Fruit fly (Drosophila melanogaster) whole organism, adult: ENCODE data around the gene CG4465.

ENCODE experiments used
- CG5204 ChIP-seq: fragments of 200-800 bp; sonication (Bioruptor generic); optimal IDR thresholded peaks from 2 replicates; lab custom pipeline; 2016; ENCODE audit warnings: missing biosample characterization, missing genetic modification characterization
- Crg-1 ChIP-seq: fragments of 200-800 bp; sonication (Bioruptor generic); optimal IDR thresholded peaks from 2 replicates; lab custom pipeline; 2016; ENCODE audit warnings: missing biosample characterization, missing genetic modification characterization
- ovo ChIP-seq: fragments of 200-800 bp; sonication (Bioruptor generic); optimal IDR thresholded peaks from 2 replicates; lab custom pipeline; 2016; ENCODE audit warnings: missing biosample characterization, missing genetic modification characterization
- toe ChIP-seq: fragments of 200-800 bp; sonication (Bioruptor generic); optimal IDR thresholded peaks from 2 replicates; lab custom pipeline; 2016; ENCODE audit warnings: missing biosample characterization, missing genetic modification characterization

DNA sequence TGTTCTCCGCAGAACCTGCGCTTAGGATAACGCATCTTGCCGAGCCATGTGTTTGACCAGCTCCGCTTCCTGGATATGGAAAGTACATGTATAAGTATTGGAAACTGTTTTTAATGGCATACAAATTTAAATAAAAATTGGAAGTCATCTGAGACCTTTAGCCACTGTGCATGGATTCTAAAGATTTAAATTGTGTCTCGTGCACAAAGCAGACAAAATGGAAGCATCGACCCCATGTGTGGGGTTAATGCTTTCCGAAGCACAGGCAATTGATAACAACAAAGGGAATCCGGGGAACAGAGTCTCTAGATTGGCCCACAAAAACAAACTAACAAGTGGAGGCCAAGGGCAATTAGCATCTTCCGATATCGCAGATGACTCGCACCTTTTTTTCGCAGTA lies 15.9 kb downstream of the CG4465 start:
- TF ChIP-seq Crg-1 (GFP tag; lab: Kevin White, UChicago) (no peak), toe (GFP tag; lab: Kevin White, UChicago) (no peak), CG5204 (GFP tag; lab: Kevin White, UChicago) (no peak), ovo (GFP tag; lab: Kevin White, UChicago) (no peak)
